Fruit fly (Drosophila melanogaster) whole organism, pupa: ENCODE measurements around the gene CG31668.
A peak's percentile ranks its signal among the peaks of the same experiment; 100 is the strongest.

Source experiments
- CG10348 ChIP-seq: fragments of 200-800 bp; sonication (Bioruptor generic); IDR thresholded peaks from 2 replicates; pipeline ENCODE4 v1.3.6; 2022; ENCODE audit warnings: missing biosample characterization, missing genetic modification characterization
- CG12605 ChIP-seq: fragments of 200-800 bp; sonication (Bioruptor generic); IDR thresholded peaks from 2 replicates; pipeline ENCODE4 v1.3.6; 2022; ENCODE audit warnings: missing biosample characterization, missing genetic modification characterization
- CG13204 ChIP-seq: fragments of 200-800 bp; sonication (Bioruptor generic); optimal IDR thresholded peaks from 2 replicates; lab custom pipeline; 2018; ENCODE audit warnings: missing biosample characterization, mild to moderate bottlenecking, missing genetic modification characterization, moderate library complexity
- CG14655 ChIP-seq: fragments of 200-800 bp; sonication (Bioruptor generic); optimal IDR thresholded peaks from 3 replicates; lab custom pipeline; 2017; ENCODE audit warnings: mild to moderate bottlenecking, missing biosample characterization, missing genetic modification reagents, missing genetic modification characterization
- CG15710 ChIP-seq: fragments of 200-800 bp; sonication (Bioruptor generic); optimal IDR thresholded peaks from 2 replicates; lab custom pipeline; 2018; ENCODE audit warnings: missing biosample characterization, mild to moderate bottlenecking, missing genetic modification characterization, moderate library complexity
- CG17806 ChIP-seq: fragments of 200-800 bp; sonication (Bioruptor generic); optimal IDR thresholded peaks from 2 replicates; lab custom pipeline; 2018; ENCODE audit warnings: missing biosample characterization, mild to moderate bottlenecking, missing genetic modification characterization, moderate library complexity
- CG32121 ChIP-seq: fragments of 200-800 bp; sonication (Bioruptor generic); IDR thresholded peaks from 2 replicates; pipeline ENCODE4 v1.3.6; 2022; ENCODE audit warnings: missing biosample characterization, missing genetic modification characterization
- CG34367 ChIP-seq: fragments of 200-800 bp; sonication (Bioruptor generic); optimal IDR thresholded peaks from 2 replicates; lab custom pipeline; 2018; ENCODE audit warnings: missing biosample characterization, mild to moderate bottlenecking, missing genetic modification characterization
- CG4496 ChIP-seq: fragments of 200-800 bp; sonication (Bioruptor generic); IDR thresholded peaks from 3 replicates; pipeline ENCODE4 v1.3.6; 2022; ENCODE audit warnings: missing biosample characterization, missing genetic modification characterization
- CG8159 ChIP-seq: fragments of 200-800 bp; sonication (Bioruptor generic); optimal IDR thresholded peaks from 3 replicates; lab custom pipeline; 2018; ENCODE audit warnings: missing biosample characterization, mild to moderate bottlenecking, missing genetic modification characterization, moderate library complexity
- CG8301 ChIP-seq: fragments of 200-800 bp; sonication (Bioruptor generic); optimal IDR thresholded peaks from 2 replicates; lab custom pipeline; 2018; ENCODE audit warnings: missing biosample characterization, mild to moderate bottlenecking, missing genetic modification characterization
- CG9948 ChIP-seq: fragments of 200-800 bp; sonication (Bioruptor generic); optimal IDR thresholded peaks from 2 replicates; lab custom pipeline; 2018; ENCODE audit warnings: missing biosample characterization, mild to moderate bottlenecking, missing genetic modification characterization, moderate library complexity
- D1 ChIP-seq: fragments of 200-800 bp; sonication (Bioruptor generic); optimal IDR thresholded peaks from 2 replicates; lab custom pipeline; 2018; ENCODE audit warnings: missing biosample characterization, mild to moderate bottlenecking, missing genetic modification characterization, moderate library complexity
- EcR ChIP-seq: fragments of 200-800 bp; sonication (Bioruptor generic); optimal IDR thresholded peaks from 3 replicates; lab custom pipeline; 2019; ENCODE audit warnings: missing biosample characterization, missing genetic modification characterization, mild to moderate bottlenecking, moderate library complexity, missing genetic modification reagents
- Ets98B ChIP-seq: fragments of 200-800 bp; sonication (Bioruptor generic); IDR thresholded peaks from 2 replicates; pipeline ENCODE4 v1.3.6; 2022; ENCODE audit warnings: missing biosample characterization, missing genetic modification characterization
- Pif1A ChIP-seq: fragments of 200-800 bp; sonication (Bioruptor generic); optimal IDR thresholded peaks from 3 replicates; lab custom pipeline; 2016; ENCODE audit warnings: missing biosample characterization, missing genetic modification characterization
- Pif1B ChIP-seq: fragments of 200-800 bp; sonication (Bioruptor generic); optimal IDR thresholded peaks from 3 replicates; lab custom pipeline; 2016; ENCODE audit warnings: missing biosample characterization, missing genetic modification characterization
- Snoo ChIP-seq: fragments of 200-800 bp; sonication (Bioruptor generic); optimal IDR thresholded peaks from 3 replicates; lab custom pipeline; 2017; ENCODE audit warnings: missing biosample characterization, mild to moderate bottlenecking, missing genetic modification characterization, inconsistent platforms
- fd96Ca ChIP-seq: fragments of 200-800 bp; sonication (Bioruptor generic); IDR thresholded peaks from 3 replicates; pipeline ENCODE4 v1.3.6; 2022; ENCODE audit warnings: missing biosample characterization, missing genetic modification characterization
- gl ChIP-seq: fragments of 200-800 bp; sonication (Bioruptor generic); optimal IDR thresholded peaks from 2 replicates; lab custom pipeline; 2018; ENCODE audit warnings: missing biosample characterization, mild to moderate bottlenecking, missing genetic modification characterization
- rn ChIP-seq: fragments of 200-800 bp; sonication (Bioruptor generic); IDR thresholded peaks from 2 replicates; pipeline ENCODE4 v1.3.6; 2022; ENCODE audit warnings: missing biosample characterization, missing genetic modification characterization

CG31668 gene

dm6 chr2L:2177312-2177968, 28.5 kb downstream of the CG31668 start:
- TF ChIP-seq CG32121 (GFP tag; lab: Robert Waterston, UW), result no peak
- peak; percentile 75 for TF ChIP-seq Snoo (tag; lab: Kevin White, UChicago)
- peak; percentile 68 for TF ChIP-seq Pif1A (GFP tag; lab: Kevin White, UChicago)
- TF ChIP-seq CG14655 (GFP tag; lab: Kevin White, UChicago), result peak; percentile 58
- TF ChIP-seq EcR, result no peak
- peak; percentile 64 for TF ChIP-seq Pif1B (GFP tag; lab: Kevin White, UChicago)
- peak; percentile 69; the same call in 2 of the 3 replicates for TF ChIP-seq CG4496 (GFP tag; lab: Robert Waterston, UW)
- no peak for TF ChIP-seq Ets98B (GFP tag; lab: Robert Waterston, UW)
- TF ChIP-seq CG9948 (tag; lab: Kevin White, UChicago), result peak; percentile 42
- TF ChIP-seq CG8159 (tag; lab: Kevin White, UChicago), result peak; percentile 66
- peak; percentile 41 for TF ChIP-seq CG17806 (tag; lab: Kevin White, UChicago)
- TF ChIP-seq rn (GFP tag; lab: Robert Waterston, UW), result peak; percentile 33; the same call in 1 of the 2 replicates
- peak; percentile 45 for TF ChIP-seq CG15710 (tag; lab: Kevin White, UChicago)
- peak; percentile 50 for TF ChIP-seq CG8301
- TF ChIP-seq gl (tag; lab: Kevin White, UChicago), result no peak
- peak; percentile 41 for TF ChIP-seq CG34367 (tag; lab: Kevin White, UChicago)

- TF ChIP-seq Ets98B (GFP tag; lab: Robert Waterston, UW), result peak; percentile 23; the same call in 1 of the 2 replicates
- no peak for TF ChIP-seq CG10348 (GFP tag; lab: Robert Waterston, UW)
- peak; percentile 17; the same call in 1 of the 3 replicates for TF ChIP-seq fd96Ca (GFP tag; lab: Robert Waterston, UW)
- peak; percentile 33 for TF ChIP-seq CG17806 (tag; lab: Kevin White, UChicago)
- TF ChIP-seq Pif1B (GFP tag; lab: Kevin White, UChicago), result peak; percentile 60
- TF ChIP-seq CG8301, result peak; percentile 46
- TF ChIP-seq Pif1A (GFP tag; lab: Kevin White, UChicago), result peak; percentile 53
- TF ChIP-seq CG12605 (GFP tag; lab: Robert Waterston, UW), result peak; percentile 73
- TF ChIP-seq EcR, result no peak
- TF ChIP-seq rn (GFP tag; lab: Robert Waterston, UW), result no peak
- peak; percentile 20 for TF ChIP-seq Snoo (tag; lab: Kevin White, UChicago)
- TF ChIP-seq CG13204, result peak; percentile 60
- TF ChIP-seq CG9948 (tag; lab: Kevin White, UChicago), result peak; percentile 46
- peak; percentile 63 for TF ChIP-seq CG14655 (GFP tag; lab: Kevin White, UChicago)
- TF ChIP-seq CG32121 (GFP tag; lab: Robert Waterston, UW), result peak; percentile 45
- peak; percentile 44; the same call in 2 of the 3 replicates for TF ChIP-seq CG4496 (GFP tag; lab: Robert Waterston, UW)
- TF ChIP-seq CG15710 (tag; lab: Kevin White, UChicago), result peak; percentile 52
- TF ChIP-seq gl (tag; lab: Kevin White, UChicago), result peak; percentile 56
- TF ChIP-seq CG8159 (tag; lab: Kevin White, UChicago), result peak; percentile 73
- TF ChIP-seq CG34367 (tag; lab: Kevin White, UChicago), result peak; percentile 38
- peak; percentile 49 for TF ChIP-seq D1
These were observed 29.9 kb downstream of the CG31668 start for dm6 chr2L:2175930-2176643.

DNA sequence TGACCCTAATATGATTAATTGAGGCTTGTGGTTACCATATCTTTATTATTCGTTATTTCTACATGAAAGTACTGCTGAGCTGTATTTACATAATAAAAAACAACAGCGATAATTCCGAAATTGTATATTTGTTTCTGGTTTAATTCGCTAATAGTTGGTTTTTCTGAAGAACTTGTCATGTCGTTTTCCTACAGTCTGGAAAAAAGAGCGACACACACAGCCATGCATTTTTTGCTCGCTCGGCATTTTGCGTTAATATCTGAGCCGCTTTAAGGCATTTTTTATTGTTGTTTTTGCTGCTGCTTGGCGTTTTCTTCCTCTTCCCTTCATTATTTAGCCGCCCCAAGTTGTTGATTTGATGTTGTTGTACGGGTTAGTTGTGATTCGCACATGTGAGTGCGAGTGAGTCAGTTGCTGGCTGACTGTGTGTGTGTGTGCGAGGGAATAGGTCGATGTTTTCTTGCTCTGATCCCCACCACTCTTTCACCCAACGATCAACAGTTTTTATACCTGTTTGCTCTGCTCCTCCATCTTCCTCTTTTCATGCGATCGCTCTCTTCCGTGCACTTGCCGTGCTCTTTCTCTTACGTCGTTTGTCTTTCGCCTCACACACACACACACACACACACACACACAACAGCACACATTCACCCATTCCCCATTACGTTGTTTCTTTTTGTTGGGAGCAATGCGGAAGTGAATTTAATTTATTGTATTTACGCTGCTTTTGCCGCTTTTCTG, 30.7 kb downstream of the CG31668 start:
- TF ChIP-seq CG17806 (tag; lab: Kevin White, UChicago) (peak; percentile 32), CG13204 (peak; percentile 86), rn (GFP tag; lab: Robert Waterston, UW) (0 out of 2 replicates have a peak, but pooled peaks have one; percentile 49), D1 (no peak), CG32121 (GFP tag; lab: Robert Waterston, UW) (peak; percentile 37; the same call in 1 of the 2 replicates), CG4496 (GFP tag; lab: Robert Waterston, UW) (peak; percentile 49; the same call in 2 of the 3 replicates), Pif1B (GFP tag; lab: Kevin White, UChicago) (peak; percentile 58), CG9948 (tag; lab: Kevin White, UChicago) (peak; percentile 46), CG12605 (GFP tag; lab: Robert Waterston, UW) (peak; percentile 46), fd96Ca (GFP tag; lab: Robert Waterston, UW) (0 out of 3 replicates have a peak, but pooled peaks have one; percentile 26), gl (tag; lab: Kevin White, UChicago) (no peak), Pif1A (GFP tag; lab: Kevin White, UChicago) (peak; percentile 19), CG15710 (tag; lab: Kevin White, UChicago) (peak; percentile 35), Ets98B (GFP tag; lab: Robert Waterston, UW) (no peak; the same call in 1 of the 2 replicates), Snoo (tag; lab: Kevin White, UChicago) (peak; percentile 3), CG10348 (GFP tag; lab: Robert Waterston, UW) (no peak), CG14655 (GFP tag; lab: Kevin White, UChicago) (peak; percentile 23), CG34367 (tag; lab: Kevin White, UChicago) (no peak), EcR (peak; percentile 94), CG8159 (tag; lab: Kevin White, UChicago) (peak; percentile 15), CG8301 (no peak)

DNA sequence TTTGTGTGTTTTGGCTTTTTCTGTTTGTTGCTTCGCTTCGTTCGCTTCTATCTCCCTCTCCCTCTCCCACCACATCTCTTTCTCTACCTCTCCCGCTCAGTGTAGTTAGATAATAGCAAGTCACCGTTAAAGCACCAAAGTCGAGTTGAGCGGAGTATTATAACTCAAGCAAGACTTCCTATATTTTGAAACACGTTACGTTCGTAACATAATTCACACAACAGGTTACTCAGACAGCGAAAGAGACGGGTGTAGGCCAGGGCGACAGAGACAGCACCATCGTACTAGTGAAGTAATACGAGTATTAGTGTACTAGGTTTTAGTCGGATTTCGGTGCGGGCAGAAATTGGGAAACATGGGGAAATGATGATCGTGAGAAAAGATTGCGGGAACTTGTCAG, 32.4 kb downstream of the CG31668 start:
- TF ChIP-seq CG17806 (tag; lab: Kevin White, UChicago), result no peak
- no peak for TF ChIP-seq CG12605 (GFP tag; lab: Robert Waterston, UW)
- TF ChIP-seq CG8159 (tag; lab: Kevin White, UChicago), result no peak
- no peak for TF ChIP-seq rn (GFP tag; lab: Robert Waterston, UW)
- TF ChIP-seq, all 21 proteins: peak for 0
